Fruit fly (Drosophila melanogaster): ENCODE measurements around the gene CG3285.

CG3285 gene

DNA sequence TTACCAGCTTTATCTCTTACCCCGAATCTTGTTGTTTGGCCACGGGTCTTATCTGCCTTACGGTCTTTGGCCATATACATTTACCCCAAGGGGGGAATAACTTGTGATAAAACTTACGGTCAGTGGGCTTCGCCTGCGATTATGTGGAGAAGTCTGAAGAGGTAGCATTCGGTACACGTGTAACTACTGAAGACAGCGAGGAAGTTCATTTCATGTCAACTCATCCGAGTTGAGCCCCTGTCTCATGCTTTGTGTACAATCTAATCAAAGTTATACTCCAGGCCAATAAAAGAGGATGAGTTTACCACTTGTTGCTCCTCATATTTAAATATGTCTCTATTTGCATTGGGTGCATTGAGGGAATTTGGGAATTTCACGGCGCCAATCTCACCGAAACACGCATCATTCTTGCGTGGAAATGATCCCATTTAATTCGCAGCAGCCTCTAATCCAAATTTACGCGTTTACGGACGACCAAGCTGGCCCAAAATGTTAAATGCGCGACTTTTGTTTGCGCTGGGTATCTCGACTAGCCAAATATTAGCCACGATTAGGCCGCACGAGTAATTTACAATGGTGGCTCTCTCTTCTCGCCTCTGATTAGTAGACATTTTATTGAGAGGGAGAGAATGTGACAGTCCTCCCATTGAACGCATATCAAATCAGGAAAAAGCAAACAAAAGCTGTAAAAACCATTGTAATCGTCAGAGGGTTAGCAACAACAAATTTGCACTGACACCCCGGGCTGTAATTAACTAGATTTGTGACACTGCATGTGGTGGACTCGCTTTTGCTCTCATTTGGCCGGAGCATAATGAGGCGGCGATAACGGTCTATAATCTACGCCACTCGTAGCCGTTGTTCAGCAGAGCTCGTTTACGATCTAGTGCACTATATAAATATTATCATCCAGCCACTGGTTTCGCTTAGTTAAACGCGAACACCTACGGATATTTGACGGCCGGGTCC is 7.1 kb upstream of the CG3285 start, which contains the start of gene CG33281 (continued):
- peak; percentile 73 for TF ChIP-seq CG12071 (GFP tag; optimal IDR thresholded peaks at IDR 0.05)
- peak; percentile 42 for TF ChIP-seq CG10543 (GFP tag; optimal IDR thresholded peaks at IDR 0.05)
- TF ChIP-seq CG14860 (GFP tag; IDR thresholded peaks at IDR 0.05; ENCODE audit: partially characterized antibody): no peak
- TF ChIP-seq disco-r (GFP tag; optimal IDR thresholded peaks at IDR 0.05): no peak
- TF ChIP-seq CG5180 (GFP tag; optimal IDR thresholded peaks at IDR 0.05): peak; percentile 59
- TF ChIP-seq sug (tag; optimal IDR thresholded peaks at IDR 0.05): peak; percentile 73
- peak; percentile 63 for TF ChIP-seq lab (GFP tag; optimal IDR thresholded peaks at IDR 0.05)
- TF ChIP-seq CG7271 (tag; optimal IDR thresholded peaks at IDR 0.05): no peak
- peak; percentile 73 for TF ChIP-seq GATAe (GFP tag; conservative IDR thresholded peaks at IDR 0.05)
- TF ChIP-seq sna (GFP tag; IDR thresholded peaks at IDR 0.05; ENCODE audit: partially characterized antibody): no peak
- TF ChIP-seq Fer3 (tag; optimal IDR thresholded peaks at IDR 0.05): peak; percentile 61
- 0 out of 2 replicates have a peak, but pooled peaks have one; percentile 28 for TF ChIP-seq gsb (GFP tag; IDR thresholded peaks at IDR 0.05)
- TF ChIP-seq cwo (GFP tag; optimal IDR thresholded peaks at IDR 0.05): peak; percentile 84
- no peak for TF ChIP-seq Hsf (GFP tag; optimal IDR thresholded peaks at IDR 0.05)
- TF ChIP-seq CG3281 (GFP tag; optimal IDR thresholded peaks at IDR 0.05): peak; percentile 79
- 0 out of 2 replicates have a peak, but pooled peaks have one; percentile 37 for TF ChIP-seq ara (GFP tag; IDR thresholded peaks at IDR 0.05)
- TF ChIP-seq HHEX (GFP tag; optimal IDR thresholded peaks at IDR 0.05): peak; percentile 75
- TF ChIP-seq CG6765 (GFP tag; optimal IDR thresholded peaks at IDR 0.05): peak; percentile 51
- peak; percentile 2 for TF ChIP-seq CG7928 (GFP tag; optimal IDR thresholded peaks at IDR 0.05)
- peak; percentile 71 for TF ChIP-seq Fer2 (tag; optimal IDR thresholded peaks at IDR 0.05)
- TF ChIP-seq Jarid2 (GFP tag; optimal IDR thresholded peaks at IDR 0.05): peak; percentile 9
- peak; percentile 30 for TF ChIP-seq Hmr (GFP tag; optimal IDR thresholded peaks at IDR 0.05)
- peak; percentile 63 for TF ChIP-seq CG4328 (GFP tag; optimal IDR thresholded peaks at IDR 0.05)
- no peak for TF ChIP-seq H2.0 (GFP tag; IDR thresholded peaks at IDR 0.05)
- TF ChIP-seq dmrt99B (tag; optimal IDR thresholded peaks at IDR 0.05): peak; percentile 11

DNA sequence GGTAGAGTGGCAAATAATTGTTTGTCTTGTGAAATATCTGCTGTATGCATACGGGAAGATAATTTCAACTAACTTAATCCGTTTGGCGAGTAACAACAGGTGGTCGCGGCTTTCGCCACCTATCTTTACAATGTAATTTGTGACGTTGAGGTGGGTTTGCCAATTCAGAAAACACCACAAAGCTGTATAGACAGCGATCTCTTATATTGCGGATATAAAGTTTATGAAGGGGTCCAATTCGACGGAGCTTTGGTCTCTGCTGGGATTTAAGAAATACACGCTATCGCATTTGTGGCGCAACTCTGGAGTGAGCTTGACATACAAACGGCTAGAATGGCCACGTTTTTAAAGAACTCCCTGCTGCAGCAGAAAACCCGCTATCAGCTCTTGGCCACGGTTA is 3.1 kb upstream of the CG3285 start, which contains the start of gene CG33282:
TSS of gene CG33282 (plus strand) at position 301 of the 400 bp plus-strand sequence.
- TF ChIP-seq MBD-R2 (GFP tag; IDR thresholded peaks at IDR 0.05) (no peak), hth (optimal IDR thresholded peaks at IDR 0.05) (no peak), grn (GFP tag; optimal IDR thresholded peaks at IDR 0.05) (no peak), sd (tag; optimal IDR thresholded peaks at IDR 0.05) (no peak), gfzf (GFP tag; optimal IDR thresholded peaks at IDR 0.05) (no peak), CG15514 (GFP tag; optimal IDR thresholded peaks at IDR 0.05) (no peak), pzg (GFP tag; optimal IDR thresholded peaks at IDR 0.05) (no peak), Ssrp (tag; optimal IDR thresholded peaks at IDR 0.05) (no peak)

dm6 chr2L:3332514-3332913 is 1.8 kb downstream of the CG3285 start, which contains the start of gene CG15408:
TSS of gene CG15408 (plus strand) at chr2L:3332814.
- TF ChIP-seq tna (GFP tag; IDR thresholded peaks at IDR 0.05; ENCODE audit: partially characterized antibody) (no peak), CG1529 (GFP tag; optimal IDR thresholded peaks at IDR 0.05) (no peak), Dfd (GFP tag; optimal IDR thresholded peaks at IDR 0.05) (no peak), Sry-β (GFP tag; optimal IDR thresholded peaks at IDR 0.05) (no peak), Oaz (GFP tag; IDR thresholded peaks at IDR 0.05) (no peak), caup (GFP tag; optimal IDR thresholded peaks at IDR 0.05; ENCODE audit: severe bottlenecking) (no peak), pho (GFP tag; optimal IDR thresholded peaks at IDR 0.05) (no peak), TFAM (GFP tag; optimal IDR thresholded peaks at IDR 0.05) (no peak), kah (GFP tag; optimal IDR thresholded peaks at IDR 0.05) (no peak), B-H2 (GFP tag; optimal IDR thresholded peaks at IDR 0.05) (no peak), CG1832 (GFP tag; optimal IDR thresholded peaks at IDR 0.05) (no peak)

Measured in whole organism, embryonic.